Fruit fly (Drosophila melanogaster): ENCODE measurements around the gene CG12590.
A peak's percentile ranks its signal among the peaks of the same experiment; 100 is the strongest.

Gene CG12590

dm6 chr3R:5150523-5150922 is 8.9 kb upstream of the CG12590 start, which contains the start of gene dpr16 (continued):
- TF ChIP-seq D19A (tag; optimal IDR thresholded peaks at IDR 0.05), result no peak
- TF ChIP-seq Max (GFP tag; optimal IDR thresholded peaks at IDR 0.05), result no peak
- TF ChIP-seq CG34422 (GFP tag; IDR thresholded peaks at IDR 0.05), result no peak
- no peak for TF ChIP-seq dpn (GFP tag; optimal IDR thresholded peaks at IDR 0.05)
- no peak for TF ChIP-seq tna (GFP tag; IDR thresholded peaks at IDR 0.05; ENCODE audit: partially characterized antibody)
- TF ChIP-seq pfk (GFP tag; optimal IDR thresholded peaks at IDR 0.05), result peak; percentile 100
- peak; percentile 68 for TF ChIP-seq Nf-YB (GFP tag; optimal IDR thresholded peaks at IDR 0.05)
- TF ChIP-seq oc (tag; optimal IDR thresholded peaks at IDR 0.05), result no peak
- TF ChIP-seq CG3065 (GFP tag; optimal IDR thresholded peaks at IDR 0.05), result no peak
- no peak for TF ChIP-seq exex (tag; optimal IDR thresholded peaks at IDR 0.05)
- TF ChIP-seq CG12104 (GFP tag; optimal IDR thresholded peaks at IDR 0.05), result no peak
- TF ChIP-seq Deaf1 (tag; optimal IDR thresholded peaks at IDR 0.05), result peak; percentile 81
- TF ChIP-seq ewg (GFP tag; optimal IDR thresholded peaks at IDR 0.05), result peak; percentile 55
- no peak for TF ChIP-seq CG9797 (GFP tag; optimal IDR thresholded peaks at IDR 0.05)
- TF ChIP-seq CG9932 (GFP tag; IDR thresholded peaks at IDR 0.05), result no peak
- TF ChIP-seq phol (tag; optimal IDR thresholded peaks at IDR 0.05), result no peak
- no peak for TF ChIP-seq NC2α (GFP tag; optimal IDR thresholded peaks at IDR 0.05)
- TF ChIP-seq Opbp (GFP tag; IDR thresholded peaks at IDR 0.05; ENCODE audit: partially characterized antibody), result no peak
- TF ChIP-seq HLH4C (GFP tag; IDR thresholded peaks at IDR 0.05; ENCODE audit: partially characterized antibody), result no peak
- no peak for TF ChIP-seq gfzf (GFP tag; optimal IDR thresholded peaks at IDR 0.05)
- no peak for TF ChIP-seq CG13775 (GFP tag; optimal IDR thresholded peaks at IDR 0.05)
- TF ChIP-seq CG9727 (GFP tag; optimal IDR thresholded peaks at IDR 0.05), result no peak
- TF ChIP-seq Nf-YC (tag; optimal IDR thresholded peaks at IDR 0.05), result peak; percentile 78
- no peak for TF ChIP-seq Med (GFP tag)
- TF ChIP-seq CG32772 (GFP tag; IDR thresholded peaks at IDR 0.05), result no peak
- TF ChIP-seq tgo (GFP tag; IDR thresholded peaks at IDR 0.05), result no peak
- TF ChIP-seq PHDP (tag; optimal IDR thresholded peaks at IDR 0.05), result no peak
- no peak for TF ChIP-seq otp (GFP tag; IDR thresholded peaks at IDR 0.05)
- no peak for TF ChIP-seq Bteb2 (GFP tag; optimal IDR thresholded peaks at IDR 0.05)
- no peak for TF ChIP-seq CG1832 (GFP tag; optimal IDR thresholded peaks at IDR 0.05)
- TF ChIP-seq CG18619 (GFP tag; optimal IDR thresholded peaks at IDR 0.05), result no peak
- no peak for TF ChIP-seq Hmx (GFP tag; optimal IDR thresholded peaks at IDR 0.05)
- TF ChIP-seq hkb (optimal IDR thresholded peaks at IDR 0.05), result peak; percentile 67
- no peak for TF ChIP-seq hkb (GFP tag; IDR thresholded peaks at IDR 0.05)
- peak; percentile 89 for TF ChIP-seq zf30C (GFP tag; optimal IDR thresholded peaks at IDR 0.05)
- TF ChIP-seq Ets65A (GFP tag), result peak; percentile 65

- TF ChIP-seq CG18011 (GFP tag; optimal IDR thresholded peaks at IDR 0.05), result no peak
- TF ChIP-seq Hr39 (optimal IDR thresholded peaks at IDR 0.05), result peak; percentile 62
- TF ChIP-seq CG12071 (GFP tag; optimal IDR thresholded peaks at IDR 0.05), result no peak
- TF ChIP-seq Stat92E (GFP tag; optimal IDR thresholded peaks at IDR 0.05), result no peak
These were observed 2.8 kb downstream of the CG12590 start for dm6 chr3R:5162213-5162612.

DNA sequence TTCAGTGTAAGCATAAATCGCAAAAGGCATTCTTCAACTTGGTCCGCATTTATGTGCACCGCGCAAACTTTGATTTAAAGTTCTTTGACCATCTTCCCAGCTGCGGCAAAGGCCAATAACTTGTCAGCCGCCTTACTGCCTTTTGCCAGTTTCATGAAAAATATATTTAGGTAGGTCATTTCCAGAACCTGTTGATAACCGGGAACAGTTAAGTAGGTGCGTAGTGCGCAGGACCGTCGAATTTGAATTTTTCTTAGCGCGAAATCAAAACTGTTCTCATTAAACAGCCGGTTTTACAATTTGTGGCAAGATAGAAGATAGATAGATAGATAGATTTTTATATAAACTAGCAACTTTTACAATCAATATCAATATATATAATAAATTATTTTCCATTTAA is 12.6 kb downstream of the CG12590 start:
- no peak for TF ChIP-seq CG11085 (GFP tag; IDR thresholded peaks at IDR 0.05)
- peak; percentile 66 for TF ChIP-seq sens (GFP tag)
- no peak for TF ChIP-seq CG11696 (GFP tag; IDR thresholded peaks at IDR 0.05)
- no peak for TF ChIP-seq Myb (GFP tag; optimal IDR thresholded peaks at IDR 0.05)
- TF ChIP-seq CG13894 (tag; optimal IDR thresholded peaks at IDR 0.05), result no peak
- TF ChIP-seq scrt (GFP tag; optimal IDR thresholded peaks at IDR 0.05), result peak; percentile 97
- no peak for TF ChIP-seq Hr3 (GFP tag; optimal IDR thresholded peaks at IDR 0.05)
- no peak for TF ChIP-seq ab (GFP tag; optimal IDR thresholded peaks at IDR 0.05)
- peak; percentile 86 for TF ChIP-seq ewg (GFP tag; optimal IDR thresholded peaks at IDR 0.05)
- no peak for TF ChIP-seq CG33557 (GFP tag; optimal IDR thresholded peaks at IDR 0.05)
- no peak for TF ChIP-seq GATAe (GFP tag; conservative IDR thresholded peaks at IDR 0.05)
